Worm (Caenorhabditis elegans): ENCODE results near the gene str-66.
"Not testable (repeated sequence)": the region's sequence is repeated elsewhere in the genome, so short reads cannot be mapped to it uniquely, and the experiment has no call there.

str-66 gene

DNA sequence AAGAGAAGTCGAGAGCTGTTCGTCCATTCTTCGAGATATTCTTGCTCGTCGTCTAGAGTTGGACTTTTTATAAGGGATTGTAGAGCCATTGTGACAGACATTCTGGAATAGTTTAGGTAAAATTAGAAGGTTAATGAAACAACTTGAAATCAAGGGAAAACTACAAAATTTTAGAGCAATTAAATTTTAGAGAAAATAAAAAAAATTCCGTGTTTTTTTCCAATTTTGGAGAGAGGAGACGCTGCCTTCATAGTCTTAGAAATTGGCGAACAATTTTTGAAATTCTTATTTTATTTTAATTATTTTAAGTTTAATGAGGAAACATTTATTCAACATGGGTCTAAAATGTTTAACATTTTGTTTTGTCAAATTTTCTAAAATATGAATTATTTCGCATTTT, 32.5 kb downstream of the str-66 start, which contains the start of gene C50H11.13:
Gene C50H11.13 (minus strand): TSS at position 101 of the 400 bp plus-strand sequence.
- TF ChIP-seq pha-2 (tag; optimal IDR thresholded peaks at IDR 0.05) (no peak), ceh-22 (tag; optimal IDR thresholded peaks at IDR 0.05) (no peak), eyg-1 (tag; optimal IDR thresholded peaks at IDR 0.05) (no peak), nhr-232 (tag; optimal IDR thresholded peaks at IDR 0.05) (no peak), K09A11.1 (tag; optimal IDR thresholded peaks at IDR 0.05; ENCODE audit: insufficient read depth) (no peak), ceh-48 (tag; optimal IDR thresholded peaks at IDR 0.05) (no peak), ceh-2 (tag; optimal IDR thresholded peaks at IDR 0.05) (no peak), pat-9 (tag; optimal IDR thresholded peaks at IDR 0.05) (no peak), sdc-2 (tag; optimal IDR thresholded peaks at IDR 0.05) (no peak), C08G9.2 (tag; optimal IDR thresholded peaks at IDR 0.05) (no peak)

- TF ChIP-seq elt-2 (tag; optimal IDR thresholded peaks at IDR 0.05) = no peak
- no peak for TF ChIP-seq mec-3 (tag; optimal IDR thresholded peaks at IDR 0.05; ENCODE audit: borderline replicate concordance)
- TF ChIP-seq ceh-31 (tag; optimal IDR thresholded peaks at IDR 0.05) = no peak
- TF ChIP-seq fkh-10 (GFP tag; optimal IDR thresholded peaks at IDR 0.05) = no peak
- no peak for TF ChIP-seq unc-42 (tag; optimal IDR thresholded peaks at IDR 0.05)
- TF ChIP-seq nhr-232 (tag; optimal IDR thresholded peaks at IDR 0.05) = no peak
- TF ChIP-seq pag-3 (tag; optimal IDR thresholded peaks at IDR 0.05; ENCODE audit: borderline replicate concordance) = no peak
- no peak for TF ChIP-seq ets-4 (tag; optimal IDR thresholded peaks at IDR 0.05)
- TF ChIP-seq lim-6 (tag; optimal IDR thresholded peaks at IDR 0.05) = no peak
- TF ChIP-seq ama-1 (optimal IDR thresholded peaks at IDR 0.05) = no peak
- TF ChIP-seq ceh-24 (tag; optimal IDR thresholded peaks at IDR 0.05) = no peak
- no peak for TF ChIP-seq tbx-7 (tag; optimal IDR thresholded peaks at IDR 0.05)
- no peak for TF ChIP-seq fax-1 (tag; optimal IDR thresholded peaks at IDR 0.05)
- no peak for TF ChIP-seq fkh-6 (tag; optimal IDR thresholded peaks at IDR 0.05)
These were observed 34.9 kb downstream of the str-66 start, which contains the start of gene str-40 for ce11 chrV:3069101-3069500. TSS of gene str-40 (minus strand) at chrV:3069201.

DNA sequence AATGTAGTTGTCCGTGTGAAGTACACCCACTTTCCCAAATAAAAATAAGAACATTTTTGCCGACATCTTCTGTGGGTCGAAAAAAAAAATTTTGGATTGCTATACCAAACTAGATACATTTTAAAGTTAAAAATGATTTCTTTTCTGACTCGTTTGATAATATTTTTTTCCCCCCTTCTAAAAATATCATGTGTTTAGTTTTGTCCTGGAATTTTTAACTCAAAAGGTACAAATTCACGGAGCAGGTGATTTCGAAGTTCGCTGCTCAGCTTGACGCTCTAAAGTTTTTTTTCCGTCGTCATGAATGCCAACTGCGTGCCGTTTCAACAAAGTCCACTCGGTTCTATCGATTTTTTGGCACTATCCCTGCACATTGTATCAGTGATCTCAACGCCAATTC, 38.1 kb downstream of the str-66 start, which contains the start of gene srh-185:
Gene srh-185 (plus strand): TSS at position 301 of the 400 bp plus-strand sequence.
- TF ChIP-seq ref-2 (tag; optimal IDR thresholded peaks at IDR 0.05) (no peak), ceh-34 (tag; optimal IDR thresholded peaks at IDR 0.05) (no peak), unc-55 (GFP tag; optimal IDR thresholded peaks at IDR 0.05) (no peak), elt-2 (tag; optimal IDR thresholded peaks at IDR 0.05) (no peak), tbx-7 (tag; optimal IDR thresholded peaks at IDR 0.05) (no peak), hlh-15 (tag; optimal IDR thresholded peaks at IDR 0.05) (no peak), pqm-1 (tag; optimal IDR thresholded peaks at IDR 0.05) (no peak), ceh-22 (tag; optimal IDR thresholded peaks at IDR 0.05) (no peak), pha-4 (tag; optimal IDR thresholded peaks at IDR 0.05) (no peak), unc-42 (tag; optimal IDR thresholded peaks at IDR 0.05) (no peak)

DNA sequence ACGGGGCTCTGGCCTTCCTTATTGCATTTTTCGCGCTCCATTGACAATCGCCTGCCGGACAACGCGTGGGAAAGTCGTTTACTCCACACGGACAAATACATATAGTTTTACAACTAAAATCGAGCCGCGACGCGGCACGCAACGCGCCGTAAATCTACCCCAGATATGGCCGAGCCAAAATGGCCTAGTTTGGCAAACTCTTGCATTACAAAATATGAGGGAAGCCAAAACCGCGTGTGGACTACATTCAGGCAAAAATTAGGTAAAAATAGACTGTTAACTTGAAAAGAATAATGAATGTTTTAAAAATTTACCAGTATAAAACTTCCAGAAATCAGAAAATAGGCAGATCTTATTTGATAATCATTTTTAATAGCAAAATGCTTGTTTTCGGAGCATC, 39.6 kb downstream of the str-66 start, which contains the start of gene srt-16:
Gene srt-16 (minus strand): TSS at position 101 of the 400 bp plus-strand sequence.
- TF ChIP-seq pros-1, che-1, odd-2 (tag; optimal IDR thresholded peaks at IDR 0.05): not testable (repeated sequence)

- no peak for TF ChIP-seq sdc-2 (tag; optimal IDR thresholded peaks at IDR 0.05)
- TF ChIP-seq ceh-18 (tag; optimal IDR thresholded peaks at IDR 0.05) = no peak
- no peak for TF ChIP-seq ceh-30 (tag; optimal IDR thresholded peaks at IDR 0.05)
- no peak for TF ChIP-seq eyg-1 (tag; optimal IDR thresholded peaks at IDR 0.05)
- no peak for TF ChIP-seq pqm-1 (tag; optimal IDR thresholded peaks at IDR 0.05)
- TF ChIP-seq fkh-6 (tag; optimal IDR thresholded peaks at IDR 0.05) = no peak
- no peak for TF ChIP-seq odd-2 (tag; optimal IDR thresholded peaks at IDR 0.05)
- TF ChIP-seq zip-5 (tag; optimal IDR thresholded peaks at IDR 0.05) = no peak
- no peak for TF ChIP-seq nhr-11 (tag; optimal IDR thresholded peaks at IDR 0.05)
- TF ChIP-seq che-1 (tag; optimal IDR thresholded peaks at IDR 0.05) = no peak
- TF ChIP-seq dmd-4 (tag; optimal IDR thresholded peaks at IDR 0.05; ENCODE audit: borderline replicate concordance) = no peak
- no peak for TF ChIP-seq sox-2 (GFP tag; IDR thresholded peaks at IDR 0.05)
- TF ChIP-seq sox-4 (tag; optimal IDR thresholded peaks at IDR 0.05) = no peak
- no peak for TF ChIP-seq pha-2 (tag; optimal IDR thresholded peaks at IDR 0.05)
- TF ChIP-seq ceh-24 (tag; optimal IDR thresholded peaks at IDR 0.05) = no peak
These were observed 42.0 kb downstream of the str-66 start, which contains the start of gene srt-15 for ce11 chrV:3062078-3062477. TSS of gene srt-15 (minus strand) at chrV:3062178.

Data from whole organism, late embryonic.